Worm (Caenorhabditis elegans): Measurements from ENCODE around the gene R09F10.5.

The R09F10.5 gene

DNA sequence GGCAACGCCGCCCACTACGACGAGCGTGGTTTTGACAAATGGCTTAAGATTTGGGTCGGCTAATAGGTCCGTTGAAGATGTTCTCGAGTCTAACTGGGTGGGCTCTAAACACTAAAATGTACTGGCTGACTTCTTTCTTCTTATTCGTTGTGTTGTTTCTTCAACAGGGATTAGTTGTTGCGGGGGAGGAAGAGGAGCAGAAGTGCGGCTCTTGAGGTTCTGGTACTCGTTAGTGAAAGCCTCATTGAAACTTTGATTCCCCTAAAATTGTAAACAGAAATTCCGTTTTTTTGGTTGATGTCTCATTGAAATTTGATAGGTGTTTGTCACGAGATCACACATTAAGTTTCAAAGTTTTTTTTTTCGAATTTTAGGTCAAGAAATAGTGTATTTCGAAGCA is 3.2 kb upstream of the R09F10.5 start:
- TF ChIP-seq ama-1 (optimal IDR thresholded peaks at IDR 0.05) = no peak
- no peak for TF ChIP-seq pes-1 (GFP tag; IDR thresholded peaks at IDR 0.05)
- no peak for TF ChIP-seq aly-1 (tag; optimal IDR thresholded peaks at IDR 0.05)
- no peak for TF ChIP-seq hmbx-1 (tag; optimal IDR thresholded peaks at IDR 0.05)
- TF ChIP-seq tbx-37 (GFP tag; conservative IDR thresholded peaks at IDR 0.05) = no peak
- no peak for TF ChIP-seq scrt-1 (GFP tag; IDR thresholded peaks at IDR 0.05)
- no peak for TF ChIP-seq tra-4 (tag; optimal IDR thresholded peaks at IDR 0.05)

DNA sequence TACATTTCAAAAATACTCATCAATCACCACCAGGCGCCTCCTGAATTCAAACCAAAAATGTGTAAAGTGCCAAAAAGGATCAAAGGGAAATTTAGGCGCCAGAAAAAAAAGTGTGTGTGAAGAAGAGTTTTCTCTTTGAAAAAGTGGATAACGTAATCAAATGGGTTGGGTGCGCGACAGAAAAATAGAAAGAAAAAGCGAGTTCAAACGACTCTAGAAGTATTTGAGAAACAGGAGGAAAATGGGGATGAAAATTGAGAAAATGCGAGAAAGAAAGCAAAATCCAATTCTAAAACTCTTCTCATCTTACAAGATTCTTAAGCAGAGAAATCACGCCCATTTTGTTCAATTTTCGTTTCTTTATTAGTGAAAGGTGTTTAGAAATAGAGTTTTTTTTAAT is 991 bp upstream of the R09F10.5 start:
- TF ChIP-seq tra-4 (tag; optimal IDR thresholded peaks at IDR 0.05) (no peak), hmg-4 (GFP tag; optimal IDR thresholded peaks at IDR 0.05) (no peak), sea-1 (GFP tag; conservative IDR thresholded peaks at IDR 0.05) (no peak), flt-1 (GFP tag; IDR thresholded peaks at IDR 0.05) (no peak), hmbx-1 (tag; optimal IDR thresholded peaks at IDR 0.05) (no peak), tbx-11 (GFP tag; IDR thresholded peaks at IDR 0.05) (no peak), ets-7 (tag; optimal IDR thresholded peaks at IDR 0.05) (no peak), scrt-1 (GFP tag; IDR thresholded peaks at IDR 0.05) (no peak), aly-1 (tag; optimal IDR thresholded peaks at IDR 0.05) (no peak), B0310.2 (tag; optimal IDR thresholded peaks at IDR 0.05) (no peak), ceh-36 (tag; optimal IDR thresholded peaks at IDR 0.05) (no peak)

DNA sequence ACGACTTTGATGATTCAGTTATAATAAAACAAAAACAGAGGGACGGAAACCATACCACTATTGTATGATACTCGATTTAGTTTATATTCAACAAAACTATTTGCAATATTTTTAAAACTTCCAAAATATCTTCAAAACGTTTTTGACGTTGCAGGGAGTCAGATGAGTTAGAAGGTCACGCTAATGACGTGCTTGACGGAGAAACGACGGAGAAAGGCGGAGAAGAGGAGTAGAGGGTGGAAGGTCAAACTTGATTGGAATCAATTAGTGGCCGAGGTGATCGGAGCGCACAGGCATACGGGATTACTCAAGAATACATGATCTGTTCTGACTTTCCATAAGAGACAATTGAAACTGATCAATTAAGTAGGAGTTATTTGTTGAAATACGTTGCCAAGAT is 4.7 kb downstream of the R09F10.5 start:
- no peak for TF ChIP-seq hnd-1 (tag; optimal IDR thresholded peaks at IDR 0.05)
- no peak for TF ChIP-seq tbx-37 (GFP tag; conservative IDR thresholded peaks at IDR 0.05)
- no peak for TF ChIP-seq ama-1 (optimal IDR thresholded peaks at IDR 0.05)
- TF ChIP-seq scrt-1 (GFP tag; IDR thresholded peaks at IDR 0.05) = no peak
- no peak for TF ChIP-seq B0310.2 (tag; optimal IDR thresholded peaks at IDR 0.05)
- TF ChIP-seq sea-1 (GFP tag; conservative IDR thresholded peaks at IDR 0.05) = no peak
- no peak for TF ChIP-seq F13C5.2 (tag; optimal IDR thresholded peaks at IDR 0.05)
- no peak for TF ChIP-seq hmbx-1 (tag; optimal IDR thresholded peaks at IDR 0.05)
- TF ChIP-seq hmg-4 (GFP tag; optimal IDR thresholded peaks at IDR 0.05) = no peak
- TF ChIP-seq ceh-13 (GFP tag; optimal IDR thresholded peaks at IDR 0.05) = no peak
- TF ChIP-seq ets-7 (tag; optimal IDR thresholded peaks at IDR 0.05) = no peak

DNA sequence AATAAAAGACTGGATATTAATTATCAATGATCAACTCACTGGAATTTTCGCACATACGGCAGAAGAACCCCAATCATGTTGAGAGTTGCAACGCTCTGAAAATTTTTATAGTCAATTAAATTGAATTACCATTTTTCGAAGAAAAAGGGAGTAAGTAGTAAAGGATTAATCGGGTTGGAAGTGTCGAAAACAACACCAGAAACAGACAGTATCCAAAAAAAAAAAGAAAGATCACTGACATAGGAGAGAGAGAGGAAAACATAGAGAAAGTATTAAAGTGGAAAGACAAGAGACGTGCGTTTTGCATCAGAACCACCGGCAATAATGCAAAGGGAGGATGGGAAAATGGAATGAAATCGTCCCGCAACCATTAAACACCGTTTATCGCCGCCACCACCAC is 5.2 kb downstream of the R09F10.5 start, which contains the start of gene inx-5:
Gene inx-5, minus strand, starts transcription at position 101 of the 400 bp plus-strand sequence.
- TF ChIP-seq hmbx-1 (tag; optimal IDR thresholded peaks at IDR 0.05) (no peak), ama-1 (optimal IDR thresholded peaks at IDR 0.05) (no peak), ceh-36 (tag; optimal IDR thresholded peaks at IDR 0.05) (no peak)

DNA sequence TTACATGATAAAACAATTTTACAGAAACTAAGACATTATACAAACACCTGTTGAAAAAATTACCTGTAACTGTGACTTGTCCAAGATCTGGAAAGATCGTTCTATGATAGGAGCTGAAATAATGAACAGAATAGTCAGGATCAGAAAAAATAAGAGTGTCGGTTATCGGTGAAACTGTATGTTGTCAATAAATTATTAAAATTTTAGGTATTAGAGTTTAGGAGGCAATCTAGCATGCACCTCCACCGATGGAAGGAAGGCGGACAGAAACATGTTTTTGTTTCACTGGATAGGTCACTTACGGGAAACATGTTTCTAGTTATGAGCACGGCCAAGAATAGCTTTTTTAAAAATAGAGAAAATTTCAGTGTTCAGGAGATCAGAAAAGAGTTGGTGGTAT is 7.9 kb downstream of the R09F10.5 start, which contains the start of gene ced-13:
Gene ced-13, minus strand, starts transcription at position 101 of the 400 bp plus-strand sequence.
- no peak for TF ChIP-seq flt-1 (GFP tag; IDR thresholded peaks at IDR 0.05)

DNA sequence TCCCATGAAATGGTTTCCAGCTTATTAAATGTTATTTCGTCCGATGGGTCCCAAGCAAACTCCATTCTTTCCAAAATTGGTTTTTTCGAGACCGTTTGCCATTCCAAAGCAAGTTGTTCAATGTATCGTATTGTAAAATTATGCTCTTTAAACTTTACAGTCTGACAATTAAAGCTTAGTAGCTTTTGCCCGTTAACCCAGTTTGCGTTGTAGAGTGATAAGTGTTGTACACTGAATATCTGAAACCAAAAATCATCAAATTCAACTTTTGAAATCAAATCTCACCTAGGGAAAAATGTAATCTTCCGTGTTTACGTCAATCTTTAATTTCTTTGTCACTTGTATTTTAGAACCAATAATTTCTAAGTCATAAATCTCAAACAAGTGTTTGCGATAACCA is 10.2 kb downstream of the R09F10.5 start:
- TF ChIP-seq F13C5.2 (tag; optimal IDR thresholded peaks at IDR 0.05) = no peak
- no peak for TF ChIP-seq aly-1 (tag; optimal IDR thresholded peaks at IDR 0.05)
- no peak for TF ChIP-seq hnd-1 (tag; optimal IDR thresholded peaks at IDR 0.05)
- TF ChIP-seq tra-4 (tag; optimal IDR thresholded peaks at IDR 0.05) = no peak
- no peak for TF ChIP-seq ama-1 (optimal IDR thresholded peaks at IDR 0.05)
- TF ChIP-seq hmbx-1 (tag; optimal IDR thresholded peaks at IDR 0.05) = no peak
- no peak for TF ChIP-seq pes-1 (GFP tag; IDR thresholded peaks at IDR 0.05)
- TF ChIP-seq ceh-36 (tag; optimal IDR thresholded peaks at IDR 0.05) = no peak
- TF ChIP-seq scrt-1 (GFP tag; IDR thresholded peaks at IDR 0.05) = no peak
- TF ChIP-seq sea-1 (GFP tag; conservative IDR thresholded peaks at IDR 0.05) = no peak
- no peak for TF ChIP-seq B0310.2 (tag; optimal IDR thresholded peaks at IDR 0.05)
- TF ChIP-seq tbx-37 (GFP tag; conservative IDR thresholded peaks at IDR 0.05) = no peak
- TF ChIP-seq tbx-11 (GFP tag; IDR thresholded peaks at IDR 0.05) = no peak
- TF ChIP-seq ceh-13 (GFP tag; optimal IDR thresholded peaks at IDR 0.05) = no peak
- no peak for TF ChIP-seq flt-1 (GFP tag; IDR thresholded peaks at IDR 0.05)
- no peak for TF ChIP-seq hmg-4 (GFP tag; optimal IDR thresholded peaks at IDR 0.05)

DNA sequence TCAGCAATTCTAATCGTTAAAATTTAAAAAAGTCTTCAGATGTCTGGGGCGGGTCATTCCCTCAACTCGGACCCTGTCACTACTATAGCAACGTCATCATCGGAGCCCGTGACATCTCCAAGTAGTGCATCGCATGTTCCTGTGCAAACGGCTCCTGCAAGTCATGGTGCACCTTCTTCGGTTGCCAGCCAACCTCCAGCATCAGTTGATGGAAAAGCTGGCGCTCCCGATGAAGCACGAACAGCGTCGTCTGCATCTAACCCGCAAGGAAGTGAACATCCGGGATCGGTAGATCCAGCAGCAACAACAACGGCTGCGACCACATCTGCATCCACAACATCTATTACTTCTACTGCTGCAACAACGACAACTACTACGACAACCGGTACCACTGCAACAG is 12.9 kb downstream of the R09F10.5 start, which contains the start of gene R09F10.3:
Gene R09F10.3, plus strand, starts transcription at position 40 of the 400 bp plus-strand sequence.
- TF ChIP-seq aly-1 (tag; optimal IDR thresholded peaks at IDR 0.05) (no peak), ama-1 (optimal IDR thresholded peaks at IDR 0.05) (no peak), tbx-37 (GFP tag; conservative IDR thresholded peaks at IDR 0.05) (no peak), hnd-1 (tag; optimal IDR thresholded peaks at IDR 0.05) (no peak), hmg-4 (GFP tag; optimal IDR thresholded peaks at IDR 0.05) (peak; percentile 12), B0310.2 (tag; optimal IDR thresholded peaks at IDR 0.05) (no peak), pes-1 (GFP tag; IDR thresholded peaks at IDR 0.05) (no peak)

DNA sequence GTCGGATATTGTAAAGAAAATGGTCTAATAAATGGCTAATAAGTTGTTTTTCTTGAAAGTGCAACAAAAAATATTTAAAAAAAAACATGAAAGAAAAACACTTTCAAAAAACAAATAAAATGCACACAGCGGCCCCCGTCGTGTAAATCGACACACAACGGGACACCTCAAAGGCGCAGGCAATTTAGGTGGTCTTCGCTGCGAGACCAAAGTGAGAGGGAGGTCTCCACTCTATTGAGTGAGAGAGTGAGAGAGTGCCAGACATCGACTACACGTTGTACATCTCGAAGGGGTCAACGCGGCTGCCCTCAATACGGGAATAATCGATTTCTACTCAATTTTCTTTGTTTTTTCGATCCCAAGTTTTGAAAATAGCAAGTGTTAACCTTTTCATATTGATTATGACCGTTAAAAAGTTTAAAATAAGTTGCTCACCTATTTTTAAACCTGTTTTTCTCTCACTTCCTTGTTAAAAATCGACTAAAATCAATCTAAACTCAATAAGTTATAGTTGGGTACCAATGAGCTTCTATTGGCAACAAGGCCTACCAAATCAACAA is 20.7 kb downstream of the R09F10.5 start, which contains the start of gene sec-16A.2:
Gene sec-16A.2, plus strand, starts transcription at position 510 of the 560 bp plus-strand sequence.
- TF ChIP-seq flt-1 (GFP tag; IDR thresholded peaks at IDR 0.05) (0 out of 2 replicates have a peak, but pooled peaks have one; percentile 2), aly-1 (tag; optimal IDR thresholded peaks at IDR 0.05) (no peak), hmg-4 (GFP tag; optimal IDR thresholded peaks at IDR 0.05) (peak; percentile 67), hnd-1 (tag; optimal IDR thresholded peaks at IDR 0.05) (no peak), F13C5.2 (tag; optimal IDR thresholded peaks at IDR 0.05) (peak; percentile 0)

DNA sequence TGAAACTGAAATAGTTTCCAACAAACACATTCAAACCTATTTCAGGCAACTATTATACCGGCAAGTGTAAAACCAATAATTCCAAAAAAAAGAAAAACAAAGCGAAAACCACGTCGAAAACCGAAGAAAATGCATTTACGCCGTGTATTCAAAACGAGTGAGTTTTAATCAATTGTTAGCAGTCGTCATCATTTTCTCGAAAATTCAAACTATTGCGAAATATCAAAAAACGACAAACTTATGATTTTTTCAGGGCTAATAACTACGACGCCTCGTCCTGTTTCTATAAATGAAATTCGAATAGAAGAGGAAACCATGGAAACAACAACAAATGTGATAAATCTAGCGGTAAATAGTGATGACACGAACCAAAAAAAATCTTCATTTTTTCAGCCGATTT is 21.3 kb downstream of the R09F10.5 start:
- TF ChIP-seq flt-1 (GFP tag; IDR thresholded peaks at IDR 0.05) (no peak), hmbx-1 (tag; optimal IDR thresholded peaks at IDR 0.05) (no peak)

Measured in whole organism, early embryonic.